Fruit fly (Drosophila melanogaster): ENCODE data around the gene CG18558.
A peak's percentile ranks its signal among the peaks of the same experiment; 100 is the strongest.

CG18558 gene

dm6 chr2L:2855773-2856615, 11.7 kb upstream of the CG18558 start, which contains the start of the genes CG3104 and RpS21 (continued):
- no peak; the same call in none of the 2 replicates for TF ChIP-seq Doc2 (GFP tag; IDR thresholded peaks at IDR 0.05)
- peak; percentile 73 for TF ChIP-seq CG33557 (GFP tag; optimal IDR thresholded peaks at IDR 0.05)
- TF ChIP-seq Hmr (GFP tag; optimal IDR thresholded peaks at IDR 0.05), result peak; percentile 96
- peak; percentile 73 for TF ChIP-seq Hr3 (GFP tag; optimal IDR thresholded peaks at IDR 0.05)
- peak in 1 of 3 experiments; percentile 71 for TF ChIP-seq lola (GFP tag; optimal IDR thresholded peaks at IDR 0.05)
- TF ChIP-seq D19A (tag; optimal IDR thresholded peaks at IDR 0.05), result peak; percentile 92
- peak; percentile 65 for TF ChIP-seq trh (GFP tag; optimal IDR thresholded peaks at IDR 0.05)
- TF ChIP-seq al (GFP tag; IDR thresholded peaks at IDR 0.05), result peak; percentile 81
- peak; percentile 80 for TF ChIP-seq Dp (GFP tag; optimal IDR thresholded peaks at IDR 0.05)
- TF ChIP-seq h (optimal IDR thresholded peaks at IDR 0.05), result no peak
- peak; percentile 69 for TF ChIP-seq Ada2b (GFP tag; IDR thresholded peaks at IDR 0.05)
- TF ChIP-seq CG6175 (GFP tag; IDR thresholded peaks at IDR 0.05), result peak; percentile 87
- TF ChIP-seq CG10462 (GFP tag; optimal IDR thresholded peaks at IDR 0.05), result peak; percentile 25
- peak; percentile 74 for TF ChIP-seq Jarid2 (GFP tag; optimal IDR thresholded peaks at IDR 0.05)
- TF ChIP-seq B-H2 (GFP tag; optimal IDR thresholded peaks at IDR 0.05), result peak; percentile 96
- TF ChIP-seq CG7745 (tag; optimal IDR thresholded peaks at IDR 0.05), result no peak
- TF ChIP-seq wdn (GFP tag; IDR thresholded peaks at IDR 0.05), result peak; percentile 78
- TF ChIP-seq ranshi (GFP tag; IDR thresholded peaks at IDR 0.05), result peak; percentile 96
- peak; percentile 86 for TF ChIP-seq CG14667 (GFP tag; IDR thresholded peaks at IDR 0.05)
- no peak for TF ChIP-seq CG11695 (GFP tag; IDR thresholded peaks at IDR 0.05)
- peak; percentile 88 for TF ChIP-seq emc (GFP tag; optimal IDR thresholded peaks at IDR 0.05)
- TF ChIP-seq B-H1 (GFP tag; IDR thresholded peaks at IDR 0.05), result peak; percentile 76
- peak; percentile 73 for TF ChIP-seq fd3F (GFP tag; optimal IDR thresholded peaks at IDR 0.05)
- peak; percentile 34 to 69 for TF ChIP-seq bsh (GFP tag; optimal IDR thresholded peaks at IDR 0.05)
- no peak for TF ChIP-seq fru (optimal IDR thresholded peaks at IDR 0.05)
- peak; percentile 79 for TF ChIP-seq Hey (tag; optimal IDR thresholded peaks at IDR 0.05)
- TF ChIP-seq CG4424 (GFP tag; optimal IDR thresholded peaks at IDR 0.05), result peak; percentile 84
- peak; percentile 75 for TF ChIP-seq CG31441 (GFP tag; IDR thresholded peaks at IDR 0.05)
- TF ChIP-seq CG2678 (tag; optimal IDR thresholded peaks at IDR 0.05), result peak; percentile 75
- 0 out of 2 replicates have a peak, but pooled peaks have one; percentile 33 for TF ChIP-seq Lim3 (GFP tag; IDR thresholded peaks at IDR 0.05)
- TF ChIP-seq nau (GFP tag; optimal IDR thresholded peaks at IDR 0.05), result peak; percentile 75
- peak; percentile 61 for TF ChIP-seq CG12219 (GFP tag; optimal IDR thresholded peaks at IDR 0.05)
- peak; percentile 93 for TF ChIP-seq HHEX (GFP tag; optimal IDR thresholded peaks at IDR 0.05)
- no peak for TF ChIP-seq vnd (GFP tag; IDR thresholded peaks at IDR 0.05; ENCODE audit: partially characterized antibody)
- peak; percentile 77 for TF ChIP-seq gfzf (GFP tag; optimal IDR thresholded peaks at IDR 0.05)
- peak; percentile 90 for TF ChIP-seq Rx (GFP tag; IDR thresholded peaks at IDR 0.05)
- TF ChIP-seq MESR4 (GFP tag; optimal IDR thresholded peaks at IDR 0.05), result peak; percentile 98
- TF ChIP-seq CG12299 (tag; optimal IDR thresholded peaks at IDR 0.05), result peak; percentile 44
- TF ChIP-seq hbn (GFP tag; IDR thresholded peaks at IDR 0.05; ENCODE audit: partially characterized antibody), result no peak
- TF ChIP-seq zfh1 (GFP tag; IDR thresholded peaks at IDR 0.05), result peak; percentile 93
- TF ChIP-seq CG5180 (GFP tag; optimal IDR thresholded peaks at IDR 0.05), result peak; percentile 44
- peak; percentile 65 for TF ChIP-seq BtbVII (GFP tag; optimal IDR thresholded peaks at IDR 0.05)
- TF ChIP-seq yki (optimal IDR thresholded peaks at IDR 0.05), result no peak
- peak; percentile 48 for TF ChIP-seq Blimp-1 (GFP tag; optimal IDR thresholded peaks at IDR 0.05)
- no peak for TF ChIP-seq pros (GFP tag; optimal IDR thresholded peaks at IDR 0.05)
- TF ChIP-seq Hr39 (optimal IDR thresholded peaks at IDR 0.05), result no peak
- peak; percentile 77 for TF ChIP-seq chn (GFP tag; optimal IDR thresholded peaks at IDR 0.05)
- peak; percentile 85 for TF ChIP-seq ttk (GFP tag; IDR thresholded peaks at IDR 0.05)
- TF ChIP-seq cad (GFP tag; optimal IDR thresholded peaks at IDR 0.05), result no peak
- TF ChIP-seq Med (GFP tag), result peak; percentile 98
